Worm (Caenorhabditis elegans): ENCODE results near the gene tnt-4.

tnt-4 gene

DNA sequence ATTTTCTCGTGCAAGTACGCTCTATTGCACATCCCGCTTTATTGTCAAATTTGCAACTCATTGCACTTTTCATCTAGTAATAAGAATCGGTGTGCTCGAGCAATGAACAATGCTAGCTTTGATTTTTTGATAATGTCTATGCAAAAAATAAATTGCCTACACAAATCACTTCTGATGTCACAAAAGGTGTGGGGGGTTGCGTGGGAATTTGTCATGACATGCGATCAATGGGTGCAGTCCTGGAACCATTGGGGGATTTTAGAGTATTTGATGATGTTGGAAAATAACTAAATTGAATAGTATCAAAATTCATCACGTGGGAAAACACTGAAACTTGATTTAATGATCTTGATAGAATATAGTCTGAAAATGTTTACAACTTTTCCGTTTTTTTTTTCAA is 46.8 kb downstream of the tnt-4 start:
- TF ChIP-seq tbx-2 (tag; optimal IDR thresholded peaks at IDR 0.05) (no peak), nhr-237 (tag; optimal IDR thresholded peaks at IDR 0.05) (no peak), unc-62 (GFP tag; optimal IDR thresholded peaks at IDR 0.05) (no peak), fos-1 (tag; optimal IDR thresholded peaks at IDR 0.05) (no peak), ceh-9 (tag; optimal IDR thresholded peaks at IDR 0.05) (no peak), eor-1 (tag; optimal IDR thresholded peaks at IDR 0.05) (no peak), lin-15B (tag; optimal IDR thresholded peaks at IDR 0.05) (no peak), mml-1 (tag; optimal IDR thresholded peaks at IDR 0.05) (no peak)

DNA sequence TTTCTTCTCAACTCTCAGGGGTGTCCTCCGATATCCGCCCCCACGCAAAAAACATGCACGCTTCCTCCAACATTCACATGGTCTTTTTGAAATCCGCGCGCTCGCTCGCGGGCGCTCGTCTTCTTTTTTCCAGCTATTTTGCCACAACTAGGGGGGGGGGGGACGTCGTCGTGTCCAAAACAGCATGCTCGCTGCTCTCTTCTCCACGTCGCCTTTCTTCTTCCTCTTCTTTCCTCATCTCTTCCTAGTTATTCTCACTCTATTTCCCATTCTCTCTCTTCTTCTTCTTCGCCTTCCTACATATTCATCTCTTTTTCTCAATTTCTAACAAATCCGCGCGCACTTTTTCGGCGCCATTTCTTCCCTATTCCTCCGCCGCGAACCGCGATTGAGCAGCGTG is 49.3 kb downstream of the tnt-4 start:
- TF ChIP-seq egl-27 (tag; optimal IDR thresholded peaks at IDR 0.05) (no peak), fos-1 (tag; optimal IDR thresholded peaks at IDR 0.05) (no peak), unc-39 (tag; optimal IDR thresholded peaks at IDR 0.05) (no peak), daf-12 (tag; optimal IDR thresholded peaks at IDR 0.05) (no peak), nfya-1 (tag; optimal IDR thresholded peaks at IDR 0.05; ENCODE audit: insufficient read depth) (peak; percentile 63), mdl-1 (tag; optimal IDR thresholded peaks at IDR 0.05) (peak; percentile 50), ama-1 (optimal IDR thresholded peaks at IDR 0.05) (no peak), nhr-237 (tag; optimal IDR thresholded peaks at IDR 0.05) (no peak), ztf-4 (tag; optimal IDR thresholded peaks at IDR 0.05) (no peak), elt-2 (tag; optimal IDR thresholded peaks at IDR 0.05) (no peak), jun-1 (tag; optimal IDR thresholded peaks at IDR 0.05) (no peak), ztf-11 (tag; optimal IDR thresholded peaks at IDR 0.05) (no peak), nhr-28 (tag; optimal IDR thresholded peaks at IDR 0.05) (no peak), unc-62 (GFP tag; optimal IDR thresholded peaks at IDR 0.05) (no peak), snpc-4 (tag; optimal IDR thresholded peaks at IDR 0.05) (no peak), nhr-67 (tag; optimal IDR thresholded peaks at IDR 0.05) (no peak), lin-15B (tag; optimal IDR thresholded peaks at IDR 0.05) (peak; percentile 19), ceh-9 (tag; optimal IDR thresholded peaks at IDR 0.05) (no peak), sea-2 (GFP tag; optimal IDR thresholded peaks at IDR 0.05) (no peak), fkh-2 (tag; optimal IDR thresholded peaks at IDR 0.05) (no peak), lsy-12 (tag; optimal IDR thresholded peaks at IDR 0.05) (no peak), ceh-28 (tag; optimal IDR thresholded peaks at IDR 0.05) (no peak), ZK546.5 (tag; optimal IDR thresholded peaks at IDR 0.05) (no peak), tbx-2 (tag; optimal IDR thresholded peaks at IDR 0.05) (peak; percentile 31), nhr-11 (tag; optimal IDR thresholded peaks at IDR 0.05) (no peak), nhr-77 (tag; optimal IDR thresholded peaks at IDR 0.05) (no peak), ceh-82 (tag; optimal IDR thresholded peaks at IDR 0.05) (no peak), zag-1 (tag; optimal IDR thresholded peaks at IDR 0.05) (no peak), egl-5 (tag; optimal IDR thresholded peaks at IDR 0.05) (no peak), nhr-23 (tag; optimal IDR thresholded peaks at IDR 0.05) (no peak), eor-1 (tag; optimal IDR thresholded peaks at IDR 0.05) (no peak), R02D3.7 (tag; optimal IDR thresholded peaks at IDR 0.05) (no peak), fkh-10 (GFP tag; optimal IDR thresholded peaks at IDR 0.05) (peak; percentile 45), skn-1 (tag; optimal IDR thresholded peaks at IDR 0.05) (peak; percentile 52), elt-3 (tag; optimal IDR thresholded peaks at IDR 0.05) (no peak), ceh-16 (tag; optimal IDR thresholded peaks at IDR 0.05) (no peak), elt-1 (tag; optimal IDR thresholded peaks at IDR 0.05) (no peak), nhr-25 (tag; optimal IDR thresholded peaks at IDR 0.05) (no peak), nhr-76 (tag; optimal IDR thresholded peaks at IDR 0.05) (no peak), aly-2 (tag; optimal IDR thresholded peaks at IDR 0.05) (no peak), nhr-43 (tag; optimal IDR thresholded peaks at IDR 0.05; ENCODE audit: poor library complexity, severe bottlenecking) (no peak), lin-39 (tag; optimal IDR thresholded peaks at IDR 0.05) (peak; percentile 83), mml-1 (tag; optimal IDR thresholded peaks at IDR 0.05) (no peak), hmg-11 (tag; optimal IDR thresholded peaks at IDR 0.05) (peak; percentile 73), pqm-1 (tag; optimal IDR thresholded peaks at IDR 0.05) (no peak), pha-4 (tag; optimal IDR thresholded peaks at IDR 0.05) (no peak)

All from whole organism, L3 larva.